Fruit fly (Drosophila melanogaster): ENCODE data around the gene Alg9.

- TF ChIP-seq tj (GFP tag; optimal IDR thresholded peaks at IDR 0.05) (no peak), CG1620 (GFP tag; optimal IDR thresholded peaks at IDR 0.05) (no peak), Crg-1 (GFP tag; optimal IDR thresholded peaks at IDR 0.05) (peak; percentile 53), kay (GFP tag; ENCODE audit: borderline replicate concordance) (peak; percentile 71)
Observed at dm6 chr3R:25245052-25245813, 23.8 kb downstream of the Alg9 start, which contains the start of gene bam.

Measured in whole organism, adult.